Fruit fly (Drosophila melanogaster): Measurements from ENCODE around the gene wapl.

DNA sequence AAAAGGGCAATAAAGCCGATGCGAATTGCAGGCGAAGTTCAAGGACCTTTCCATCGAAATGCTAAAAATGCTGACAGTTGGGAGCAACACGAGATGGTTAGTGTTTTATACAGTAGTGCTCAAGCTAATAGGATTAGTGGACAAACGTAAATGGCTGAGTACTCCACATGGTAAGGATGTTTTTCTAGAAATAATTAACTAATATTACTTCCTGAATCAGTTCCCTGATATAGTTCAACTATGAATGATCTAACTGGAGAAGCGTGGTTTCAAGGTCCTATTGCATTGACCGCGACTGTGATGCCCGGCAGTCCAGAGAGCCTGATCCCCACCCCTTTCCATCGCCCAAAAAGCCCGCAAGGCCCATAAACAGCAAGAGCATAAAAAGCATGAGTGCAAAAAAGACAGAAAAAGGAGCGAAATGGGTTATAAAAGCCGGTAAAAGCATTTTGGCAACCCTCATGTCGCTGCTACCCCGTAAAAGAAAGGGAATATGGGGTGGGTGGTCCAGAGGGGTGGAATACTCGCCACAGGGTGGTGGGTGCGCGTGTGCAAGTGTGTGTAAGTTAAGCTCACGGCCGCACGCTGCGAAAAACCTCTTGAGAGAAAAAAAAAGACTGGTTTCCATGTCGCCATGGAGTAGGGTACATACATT lies 24.4 kb downstream of the wapl start:
- TF ChIP-seq D1 (tag; optimal IDR thresholded peaks at IDR 0.05) = peak; percentile 15
- peak; percentile 71 for TF ChIP-seq Pif1A (GFP tag; optimal IDR thresholded peaks at IDR 0.05)
- TF ChIP-seq EcR (GFP tag; optimal IDR thresholded peaks at IDR 0.05) = peak; percentile 26
- TF ChIP-seq CG12605 (GFP tag; IDR thresholded peaks at IDR 0.05) = peak; percentile 74
- TF ChIP-seq CG10348 (GFP tag; IDR thresholded peaks at IDR 0.05) = no peak
- 0 out of 2 replicates have a peak, but pooled peaks have one; percentile 23 for TF ChIP-seq rn (GFP tag; IDR thresholded peaks at IDR 0.05)
- peak; percentile 74 for TF ChIP-seq Pif1B (GFP tag; optimal IDR thresholded peaks at IDR 0.05)
- peak; percentile 79 for TF ChIP-seq fd96Ca (GFP tag; IDR thresholded peaks at IDR 0.05)
- peak; percentile 87 for TF ChIP-seq CG8159 (tag; optimal IDR thresholded peaks at IDR 0.05)
- peak; percentile 88 for TF ChIP-seq Snoo (tag; optimal IDR thresholded peaks at IDR 0.05)
- TF ChIP-seq Ets98B (GFP tag; IDR thresholded peaks at IDR 0.05) = peak; percentile 53
- no peak for TF ChIP-seq CG32121 (GFP tag; IDR thresholded peaks at IDR 0.05)
- TF ChIP-seq CG17806 (tag; optimal IDR thresholded peaks at IDR 0.05) = peak; percentile 82
- TF ChIP-seq CG14655 (GFP tag; optimal IDR thresholded peaks at IDR 0.05) = peak; percentile 80

Data from whole organism, pupa.